Fruit fly (Drosophila melanogaster) whole organism, prepupa: ENCODE data around the gene Scr.

Experiments used
- Blimp-1 ChIP-seq: fragments of 200-800 bp; sonication (Bioruptor generic); optimal IDR thresholded peaks from 3 replicates; lab custom pipeline; 2017; ENCODE audit warnings: missing biosample characterization, missing genetic modification characterization, mild to moderate bottlenecking, moderate library complexity, missing genetic modification reagents
- CG10631 ChIP-seq: fragments of 200-800 bp; sonication (Bioruptor generic); optimal IDR thresholded peaks from 2 replicates; lab custom pipeline; 2016; ENCODE audit warnings: missing biosample characterization, missing genetic modification characterization
- CG11294 ChIP-seq: fragments of 200-800 bp; sonication (Bioruptor generic); IDR thresholded peaks from 2 replicates; pipeline ENCODE4 v1.3.6; 2022; ENCODE audit warnings: missing biosample characterization, missing genetic modification characterization
- CG11762 ChIP-seq: fragments of 200-800 bp; sonication (Bioruptor generic); optimal IDR thresholded peaks from 3 replicates; lab custom pipeline; 2016; ENCODE audit warnings: missing biosample characterization, missing genetic modification characterization; ENCODE audit not compliant: insufficient read depth
- CG11902 ChIP-seq: fragments of 200-800 bp; sonication (Bioruptor generic); optimal IDR thresholded peaks from 3 replicates; lab custom pipeline; 2016; ENCODE audit warnings: missing biosample characterization, missing genetic modification characterization
- CG1621 ChIP-seq: fragments of 200-800 bp; sonication (Bioruptor generic); optimal IDR thresholded peaks from 3 replicates; lab custom pipeline; 2018; ENCODE audit warnings: missing biosample characterization, mild to moderate bottlenecking, missing genetic modification characterization
- CG32006 ChIP-seq: fragments of 200-800 bp; sonication (Bioruptor generic); optimal IDR thresholded peaks from 3 replicates; lab custom pipeline; 2017; ENCODE audit warnings: missing biosample characterization, mild to moderate bottlenecking, missing genetic modification characterization
- CG34406 ChIP-seq: fragments of 200-800 bp; sonication (Bioruptor generic); optimal IDR thresholded peaks from 3 replicates; lab custom pipeline; 2016; ENCODE audit warnings: missing biosample characterization, missing genetic modification characterization
- CG3919 ChIP-seq: fragments of 200-800 bp; sonication (Bioruptor generic); optimal IDR thresholded peaks from 3 replicates; lab custom pipeline; 2016; ENCODE audit warnings: missing biosample characterization, missing genetic modification characterization
- CG4318 ChIP-seq: fragments of 200-800 bp; sonication (Bioruptor generic); optimal IDR thresholded peaks from 3 replicates; lab custom pipeline; 2017; ENCODE audit warnings: missing biosample characterization, mild to moderate bottlenecking, missing genetic modification characterization
- CG6792 ChIP-seq: fragments of 200-800 bp; sonication (Bioruptor generic); optimal IDR thresholded peaks from 3 replicates; lab custom pipeline; 2016; ENCODE audit warnings: missing biosample characterization, missing genetic modification characterization
- CG6808 ChIP-seq: fragments of 200-800 bp; sonication (Bioruptor generic); optimal IDR thresholded peaks from 3 replicates; lab custom pipeline; 2017; ENCODE audit warnings: missing biosample characterization, missing genetic modification characterization, mild to moderate bottlenecking, moderate library complexity, missing genetic modification reagents
- CG8119 ChIP-seq: fragments of 200-800 bp; sonication (Bioruptor generic); IDR thresholded peaks from 3 replicates; pipeline ENCODE4 v1.3.6; 2022; ENCODE audit warnings: missing biosample characterization, missing genetic modification characterization
- CG8319 ChIP-seq: fragments of 200-800 bp; sonication (Bioruptor generic); optimal IDR thresholded peaks from 3 replicates; lab custom pipeline; 2016; ENCODE audit warnings: missing biosample characterization, missing genetic modification characterization
- CG9139 ChIP-seq: fragments of 200-800 bp; sonication (Bioruptor generic); optimal IDR thresholded peaks from 3 replicates; lab custom pipeline; 2017; ENCODE audit warnings: missing biosample characterization, mild to moderate bottlenecking, missing genetic modification characterization
- Eip75B ChIP-seq: fragments of 200-800 bp; sonication (Bioruptor generic); optimal IDR thresholded peaks from 3 replicates; lab custom pipeline; 2016; ENCODE audit warnings: missing biosample characterization, missing genetic modification characterization
- Eip78C ChIP-seq: fragments of 200-800 bp; sonication (Bioruptor generic); peaks from one replicate; lab custom pipeline; 2016; ENCODE audit warnings: missing biosample characterization, missing genetic modification characterization
- Gug ChIP-seq: fragments of 200-800 bp; sonication (Bioruptor generic); IDR thresholded peaks from 2 replicates; pipeline ENCODE4 v1.3.6; 2022; ENCODE audit warnings: missing biosample characterization, missing genetic modification characterization
- Hr39 ChIP-seq: fragments of 200-800 bp; sonication (Bioruptor generic); optimal IDR thresholded peaks from 2 replicates; lab custom pipeline; 2016; ENCODE audit warnings: missing biosample characterization, missing genetic modification characterization
- Hr4 ChIP-seq: fragments of 200-800 bp; sonication (Bioruptor generic); optimal IDR thresholded peaks from 3 replicates; lab custom pipeline; 2016; ENCODE audit warnings: missing biosample characterization, missing genetic modification characterization
- Lpt ChIP-seq: fragments of 200-800 bp; sonication (Bioruptor generic); optimal IDR thresholded peaks from 3 replicates; lab custom pipeline; 2016; ENCODE audit warnings: missing biosample characterization, missing genetic modification characterization
- Met ChIP-seq: fragments of 200-800 bp; sonication (Bioruptor generic); optimal IDR thresholded peaks from 3 replicates; lab custom pipeline; 2016; ENCODE audit warnings: missing biosample characterization, missing genetic modification characterization
- OdsH ChIP-seq: fragments of 200-800 bp; sonication (Bioruptor generic); optimal IDR thresholded peaks from 3 replicates; lab custom pipeline; 2016; ENCODE audit warnings: missing biosample characterization, missing genetic modification characterization
- Smox ChIP-seq: fragments of 200-800 bp; sonication (Bioruptor generic); optimal IDR thresholded peaks from 3 replicates; lab custom pipeline; 2016; ENCODE audit warnings: missing biosample characterization, missing genetic modification characterization
- Sox102F ChIP-seq: fragments of 200-800 bp; sonication (Bioruptor generic); optimal IDR thresholded peaks from 2 replicates; lab custom pipeline; 2016; ENCODE audit warnings: missing biosample characterization, mild to moderate bottlenecking, missing genetic modification characterization
- Sox15 ChIP-seq: fragments of 200-800 bp; sonication (Bioruptor generic); optimal IDR thresholded peaks from 3 replicates; lab custom pipeline; 2016; ENCODE audit warnings: missing biosample characterization, missing genetic modification characterization
- achi ChIP-seq: fragments of 200-800 bp; sonication (Bioruptor generic); optimal IDR thresholded peaks from 3 replicates; lab custom pipeline; 2016; ENCODE audit warnings: missing biosample characterization, missing genetic modification characterization
- acj6 ChIP-seq: fragments of 200-800 bp; sonication (Bioruptor generic); optimal IDR thresholded peaks from 3 replicates; lab custom pipeline; 2016; ENCODE audit warnings: missing biosample characterization, missing genetic modification characterization
- cyc ChIP-seq: fragments of 200-800 bp; sonication (Bioruptor generic); optimal IDR thresholded peaks from 3 replicates; lab custom pipeline; 2016; ENCODE audit warnings: missing biosample characterization, missing genetic modification characterization
- esn ChIP-seq: fragments of 200-800 bp; sonication (Bioruptor generic); optimal IDR thresholded peaks from 2 replicates; lab custom pipeline; 2016; ENCODE audit warnings: missing biosample characterization, mild to moderate bottlenecking, missing genetic modification characterization, moderate library complexity
- fd59A ChIP-seq: fragments of 200-800 bp; sonication (Bioruptor generic); optimal IDR thresholded peaks from 2 replicates; lab custom pipeline; 2017; ENCODE audit warnings: missing biosample characterization, mild to moderate bottlenecking, missing genetic modification characterization, missing genetic modification reagents
- fkh ChIP-seq: fragments of 200-800 bp; sonication (Bioruptor generic); optimal IDR thresholded peaks from 3 replicates; lab custom pipeline; 2017; ENCODE audit warnings: missing biosample characterization, mild to moderate bottlenecking, missing genetic modification characterization, moderate library complexity
- lz ChIP-seq: fragments of 200-800 bp; sonication (Bioruptor generic); optimal IDR thresholded peaks from 3 replicates; lab custom pipeline; 2016; ENCODE audit warnings: missing biosample characterization, missing genetic modification characterization
- net ChIP-seq: fragments of 200-800 bp; sonication (Bioruptor generic); optimal IDR thresholded peaks from 3 replicates; lab custom pipeline; 2016; ENCODE audit warnings: missing biosample characterization, missing genetic modification characterization
- pdm3 ChIP-seq: fragments of 200-800 bp; sonication (Bioruptor generic); optimal IDR thresholded peaks from 3 replicates; lab custom pipeline; 2016; ENCODE audit warnings: missing biosample characterization, missing genetic modification characterization
- salr ChIP-seq, 2 experiments: fragments of 200-800 bp; sonication (Bioruptor generic); optimal IDR thresholded peaks; 3 replicates each; lab custom pipeline; 2016 to 2018; ENCODE audit warnings: missing biosample characterization in 2 of 2, missing genetic modification characterization in 2 of 2, mild to moderate bottlenecking in 1 of 2
- ss ChIP-seq, 2 experiments: fragments of 200-800 bp; sonication (Bioruptor generic); optimal IDR thresholded peaks; 2 replicates in 1 of 2; 3 replicates in 1 of 2; lab custom pipeline; 2017 to 2018; ENCODE audit warnings: mild to moderate bottlenecking in 2 of 2, missing biosample characterization in 2 of 2, missing genetic modification characterization in 2 of 2, moderate library complexity in 1 of 2
- svp ChIP-seq: fragments of 200-800 bp; sonication (Bioruptor generic); peaks from one replicate; lab custom pipeline; 2016; ENCODE audit warnings: missing biosample characterization, missing genetic modification characterization
- topi ChIP-seq: fragments of 200-800 bp; sonication (Bioruptor generic); optimal IDR thresholded peaks from 3 replicates; lab custom pipeline; 2016; ENCODE audit warnings: missing biosample characterization, missing genetic modification characterization
- vri ChIP-seq: fragments of 200-800 bp; sonication (Bioruptor generic); optimal IDR thresholded peaks from 3 replicates; lab custom pipeline; 2016; ENCODE audit warnings: missing biosample characterization, mild to moderate bottlenecking, missing genetic modification characterization

The Scr gene

DNA sequence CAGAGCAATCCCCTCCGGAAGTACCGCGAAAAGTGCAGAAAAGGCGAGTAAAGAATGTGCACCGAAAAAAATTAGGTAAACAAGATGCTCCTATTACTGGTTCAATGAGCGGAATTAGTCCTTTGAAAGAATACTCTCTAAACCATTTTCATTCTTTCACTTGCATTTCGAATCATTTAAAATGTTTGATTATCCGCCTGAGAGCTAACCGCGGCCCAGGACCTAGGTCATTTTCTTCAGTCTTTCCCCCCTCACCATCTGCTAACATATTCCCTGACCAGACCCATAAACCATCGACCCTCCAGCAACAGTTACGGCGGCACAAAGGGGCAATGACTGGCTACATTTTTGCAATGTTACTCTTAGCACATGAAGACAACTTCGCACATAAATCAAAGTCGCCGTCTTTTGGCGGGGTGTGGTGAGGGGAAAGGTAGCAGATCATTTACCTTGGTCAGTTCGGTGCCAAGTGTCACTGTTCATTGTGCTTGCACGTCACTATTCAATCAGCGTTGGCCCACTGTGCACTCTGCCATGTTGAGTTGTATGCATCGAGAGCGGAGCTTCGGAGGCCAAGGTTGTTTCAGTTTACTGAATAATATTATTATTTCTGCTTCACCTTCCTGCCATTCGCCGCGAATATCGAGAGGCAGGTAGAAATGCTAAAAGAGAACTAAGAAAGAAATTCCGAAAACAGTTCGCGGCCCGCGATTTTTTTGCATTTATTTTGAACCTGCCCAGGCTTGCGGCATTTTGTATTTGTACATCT, 37.5 kb downstream of the Scr start (continued):
- TF ChIP-seq CG4318 (GFP tag; lab: Kevin White, UChicago) (no peak), CG1621 (tag; lab: Kevin White, UChicago) (peak; percentile 36), esn (GFP tag; lab: Kevin White, UChicago) (peak; percentile 69), CG8319 (GFP tag; lab: Kevin White, UChicago) (no peak), cyc (GFP tag; lab: Kevin White, UChicago) (peak; percentile 57), fd59A (GFP tag; lab: Kevin White, UChicago) (peak; percentile 36), Blimp-1 (GFP tag; lab: Kevin White, UChicago) (no peak), Hr39 (GFP tag; lab: Kevin White, UChicago) (peak; percentile 53), Sox102F (peak; percentile 56), svp (GFP tag; lab: Kevin White, UChicago) (peak; percentile 86), salr (GFP tag; optimal IDR thresholded peaks at IDR 0.05; lab: Kevin White, UChicago) (no peak), CG6808 (GFP tag; lab: Kevin White, UChicago) (peak; percentile 24), Sox15 (peak; percentile 3), CG9139 (GFP tag; lab: Kevin White, UChicago) (no peak), Hr4 (no peak), CG34406 (no peak), acj6 (GFP tag; lab: Kevin White, UChicago) (peak; percentile 45), fkh (no peak), lz (GFP tag; lab: Kevin White, UChicago) (peak; percentile 41), Met (GFP tag; lab: Kevin White, UChicago) (peak; percentile 58)

DNA sequence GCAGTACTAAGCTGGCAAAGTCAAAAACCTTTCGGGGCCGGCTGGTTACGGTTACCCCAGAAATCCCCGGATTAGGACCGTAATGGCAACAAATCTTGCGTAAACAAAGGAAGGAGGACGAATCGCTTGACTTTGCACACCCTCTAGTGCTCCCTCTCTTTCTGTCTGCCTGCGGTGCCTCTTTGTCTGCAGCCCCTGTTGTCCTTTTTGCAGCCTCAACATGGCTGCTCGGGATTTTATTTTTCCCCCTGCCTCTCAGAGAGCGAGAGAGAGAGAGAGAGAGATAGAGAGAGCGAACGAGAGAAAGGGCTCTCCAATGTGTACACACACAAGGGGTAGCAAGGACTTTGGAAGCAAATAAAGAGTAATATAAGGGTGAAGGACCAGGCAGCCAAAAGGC, 39.2 kb downstream of the Scr start:
- TF ChIP-seq net (GFP tag; lab: Kevin White, UChicago) (no peak), CG10631 (GFP tag; lab: Kevin White, UChicago) (no peak), lz (GFP tag; lab: Kevin White, UChicago) (no peak), fkh (peak; percentile 50)

DNA sequence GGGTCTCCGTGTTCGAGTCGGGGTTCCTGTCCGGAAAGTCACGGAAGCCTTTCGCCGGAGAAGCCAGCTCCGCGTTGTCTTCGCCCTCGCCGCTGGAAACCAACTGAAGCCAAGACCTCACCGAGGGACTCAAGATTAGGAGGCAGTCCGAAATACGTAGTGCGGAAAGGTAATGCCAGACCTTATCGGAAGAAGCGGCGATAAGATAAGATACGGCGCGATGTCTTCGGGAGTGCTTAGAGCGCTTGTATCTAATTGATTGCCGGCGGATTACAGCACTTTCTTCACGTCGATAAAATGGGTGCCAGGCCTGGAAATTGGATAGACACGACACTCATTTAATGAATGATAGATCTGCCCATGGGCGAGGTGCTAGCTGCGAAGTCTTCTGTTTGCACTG, 39.9 kb downstream of the Scr start:
- TF ChIP-seq CG9139 (GFP tag; lab: Kevin White, UChicago) = no peak
- no peak for TF ChIP-seq OdsH
- TF ChIP-seq vri (GFP tag; lab: Kevin White, UChicago) = peak; percentile 63
- no peak for TF ChIP-seq cyc (GFP tag; lab: Kevin White, UChicago)
- no peak for TF ChIP-seq lz (GFP tag; lab: Kevin White, UChicago)
- peak; percentile 4 for TF ChIP-seq fkh

DNA sequence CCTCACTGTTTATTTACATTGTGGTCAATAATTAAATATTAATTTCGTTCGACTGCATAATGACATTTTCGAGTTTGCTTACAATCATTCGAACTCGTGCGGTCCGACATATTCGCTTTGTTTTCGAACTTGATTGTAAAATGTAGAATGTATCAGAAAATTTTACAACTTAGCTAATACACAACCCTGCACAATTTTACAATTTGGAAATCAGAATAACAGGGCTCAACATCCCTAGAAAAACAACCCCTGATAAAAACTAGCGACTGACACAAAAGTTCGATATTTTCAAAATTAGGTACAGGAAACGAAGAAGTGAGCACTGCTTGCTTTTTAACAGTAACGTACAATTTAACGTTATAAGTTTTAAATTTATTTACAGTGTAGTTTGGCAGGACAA, 43.1 kb downstream of the Scr start:
- TF ChIP-seq Hr4 = no peak
- no peak for TF ChIP-seq CG11294 (GFP tag; lab: Robert Waterston, UW)
- no peak for TF ChIP-seq CG6792 (GFP tag; lab: Kevin White, UChicago)
- no peak for TF ChIP-seq CG34406
- no peak for TF ChIP-seq Gug
- no peak for TF ChIP-seq CG11902 (GFP tag; lab: Kevin White, UChicago)
- TF ChIP-seq CG3919 (GFP tag; lab: Kevin White, UChicago) = no peak
- TF ChIP-seq Eip78C = peak; percentile 51
- TF ChIP-seq achi = no peak
- peak; percentile 25 for TF ChIP-seq svp (GFP tag; lab: Kevin White, UChicago)
- no peak for TF ChIP-seq Eip75B
- no peak for TF ChIP-seq CG11762 (GFP tag; lab: Kevin White, UChicago)
- no peak for TF ChIP-seq CG10631 (GFP tag; lab: Kevin White, UChicago)

DNA sequence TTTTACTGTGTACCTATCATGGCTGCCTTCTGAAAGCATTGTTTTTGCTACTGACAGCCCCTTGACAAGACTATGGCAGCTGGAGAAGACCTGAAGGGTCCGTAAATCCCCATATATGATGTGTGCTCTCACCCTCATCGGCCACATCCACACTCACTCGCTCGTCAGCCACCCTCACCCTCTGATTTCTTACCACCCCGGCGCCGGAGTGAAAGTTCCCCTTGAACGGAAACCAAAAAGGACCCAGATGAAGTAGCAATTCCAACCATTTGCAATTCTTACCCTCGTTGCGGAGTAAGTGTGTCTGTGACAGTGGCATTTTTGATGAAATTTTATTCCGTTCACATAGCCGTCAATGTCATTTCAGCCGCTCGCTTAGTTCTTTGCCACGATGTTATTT, 43.8 kb downstream of the Scr start:
- TF ChIP-seq OdsH (no peak), Hr4 (no peak), Lpt (GFP tag; lab: Kevin White, UChicago) (no peak), CG9139 (GFP tag; lab: Kevin White, UChicago) (no peak), salr (GFP tag; optimal IDR thresholded peaks at IDR 0.05; lab: Kevin White, UChicago) (no peak), ss (GFP tag; optimal IDR thresholded peaks at IDR 0.05; lab: Kevin White, UChicago) (no peak), Gug (no peak), CG8119 (GFP tag; lab: Robert Waterston, UW) (no peak), CG32006 (GFP tag; lab: Kevin White, UChicago) (no peak), CG11294 (GFP tag; lab: Robert Waterston, UW) (no peak), CG3919 (GFP tag; lab: Kevin White, UChicago) (no peak), Smox (GFP tag; lab: Kevin White, UChicago) (no peak), CG4318 (GFP tag; lab: Kevin White, UChicago) (no peak), cyc (GFP tag; lab: Kevin White, UChicago) (no peak), topi (GFP tag; lab: Kevin White, UChicago) (no peak), pdm3 (GFP tag; lab: Kevin White, UChicago) (no peak), fkh (no peak), vri (GFP tag; lab: Kevin White, UChicago) (no peak)
